Worm (Caenorhabditis elegans) whole organism, L1 larva: ENCODE results near the gene oac-2.

Experiments
- ceh-82 ChIP-seq, 3 experiments: fragments of 150-350 bp in 1 of 3; sonication (generic microtip) in 2 of 3; optimal IDR thresholded peaks; 2 replicates each; lab custom pipeline; 2014 to 2017; ENCODE audit warnings: missing biosample characterization in 3 of 3, missing genetic modification characterization in 3 of 3
- elt-3 ChIP-seq, 6 experiments: fragments of 150-350 bp in 1 of 6; sonication (generic microtip); optimal IDR thresholded peaks; 2 replicates each; lab custom pipeline; 2017 to 2018; ENCODE audit warnings: missing biosample characterization in 6 of 6, missing genetic modification characterization in 6 of 6, inconsistent platforms in 1 of 6
- fos-1 ChIP-seq: fragments of 150-350 bp; optimal IDR thresholded peaks from 2 replicates; lab custom pipeline; 2014; ENCODE audit warnings: missing biosample characterization, missing genetic modification characterization
- lin-15B ChIP-seq: fragments of 150-350 bp; sonication (generic microtip); optimal IDR thresholded peaks from 3 replicates; lab custom pipeline; 2014; ENCODE audit warnings: missing biosample characterization, missing genetic modification characterization
- lin-39 ChIP-seq: fragments of 150-350 bp; optimal IDR thresholded peaks from 2 replicates; lab custom pipeline; 2014; ENCODE audit warnings: missing biosample characterization, missing genetic modification reagents, missing genetic modification characterization
- lsy-2 ChIP-seq, 2 experiments: fragments of 150-350 bp; optimal IDR thresholded peaks; 2 replicates each; lab custom pipeline; 2014; ENCODE audit warnings: missing biosample characterization in 2 of 2, missing genetic modification characterization in 2 of 2
- mep-1 ChIP-seq: fragments of 150-350 bp; optimal IDR thresholded peaks from 2 replicates; lab custom pipeline; 2014; ENCODE audit warnings: missing biosample characterization, missing genetic modification characterization
- nhr-237 ChIP-seq: fragments of 150-350 bp; optimal IDR thresholded peaks from 2 replicates; lab custom pipeline; 2014; ENCODE audit warnings: missing biosample characterization, missing genetic modification characterization
- nhr-76 ChIP-seq: sonication (generic microtip); optimal IDR thresholded peaks from 2 replicates; lab custom pipeline; 2017; ENCODE audit warnings: missing biosample characterization, missing genetic modification characterization
- nhr-84 ChIP-seq: sonication (generic microtip); optimal IDR thresholded peaks from 2 replicates; lab custom pipeline; 2017; ENCODE audit warnings: missing biosample characterization, missing genetic modification characterization
- pag-3 ChIP-seq: sonication (generic microtip); optimal IDR thresholded peaks from 2 replicates; lab custom pipeline; 2017; ENCODE audit warnings: missing genetic modification characterization, mild to moderate bottlenecking, missing compliant biosample characterization, antibody characterized with exemption, borderline replicate concordance; ENCODE audit not compliant: insufficient read depth
- snpc-4 ChIP-seq: fragments of 150-350 bp; optimal IDR thresholded peaks from 2 replicates; lab custom pipeline; 2014; ENCODE audit warnings: missing biosample characterization, missing genetic modification characterization
- zag-1 ChIP-seq: fragments of 150-350 bp; optimal IDR thresholded peaks from 2 replicates; lab custom pipeline; 2014; ENCODE audit warnings: missing biosample characterization, missing genetic modification characterization
- ztf-11 ChIP-seq, 2 experiments: sonication (generic microtip); optimal IDR thresholded peaks; 2 replicates each; lab custom pipeline; 2016 to 2017; ENCODE audit warnings: missing genetic modification characterization in 2 of 2, missing biosample characterization in 1 of 2, missing compliant biosample characterization in 1 of 2

- TF ChIP-seq nhr-76 (tag; lab: Kevin White, UChicago) (no peak), fos-1 (tag; lab: Kevin White, UChicago) (no peak), mep-1 (tag; lab: Kevin White, UChicago) (no peak), pag-3 (no peak), lsy-2 (tag; optimal IDR thresholded peaks at IDR 0.05; lab: Kevin White, UChicago) (no peak), lin-39 (tag; lab: Kevin White, UChicago) (no peak), lin-15B (no peak), nhr-84 (tag; lab: Kevin White, UChicago) (no peak), nhr-237 (tag; lab: Kevin White, UChicago) (no peak), snpc-4 (tag; lab: Kevin White, UChicago) (no peak), ztf-11 (tag; optimal IDR thresholded peaks at IDR 0.05; lab: Kevin White, UChicago) (no peak), ceh-82 (tag; optimal IDR thresholded peaks at IDR 0.05; lab: Kevin White, UChicago) (no peak), elt-3 (tag; optimal IDR thresholded peaks at IDR 0.05; lab: Kevin White, UChicago) (no peak), zag-1 (tag; lab: Kevin White, UChicago) (no peak)
These were observed 43.4 kb downstream of the oac-2 start, which contains the start of the genes T20D4.19 and srj-9 for ce11 chrV:3431535-3431990.
